Fruit fly (Drosophila melanogaster): ENCODE data around the gene CG10096.

The CG10096 gene

DNA sequence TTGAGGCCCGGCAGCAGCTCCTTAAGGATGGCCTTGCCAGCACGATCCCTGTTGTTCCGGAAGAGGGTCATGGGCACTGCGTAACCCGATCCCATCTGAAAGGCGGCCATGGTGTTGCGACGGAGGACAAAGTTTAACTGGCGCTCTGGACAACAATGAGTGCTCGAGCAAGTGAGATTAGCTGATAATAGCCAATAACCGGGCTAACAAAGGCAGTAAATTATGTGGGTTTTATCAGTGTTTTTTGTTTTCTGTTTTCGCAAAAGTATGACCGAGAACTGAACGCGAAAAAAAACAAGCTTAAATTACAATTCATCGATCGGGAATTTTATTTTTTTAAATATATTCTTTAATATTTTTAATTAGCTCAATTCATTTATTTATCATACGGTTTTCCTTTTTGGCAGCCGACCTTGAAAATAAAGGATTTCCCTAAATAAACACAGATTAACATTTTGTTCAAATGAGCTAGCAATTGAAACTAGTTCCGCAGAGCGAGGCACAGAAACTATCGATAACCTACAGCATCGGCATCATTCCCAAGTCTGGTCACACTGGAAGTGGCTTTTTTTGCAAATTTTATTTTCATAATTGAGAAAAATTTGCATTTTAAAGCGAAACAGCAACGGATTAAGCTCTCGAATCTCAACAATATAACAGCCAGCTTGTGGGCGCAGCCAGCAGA lies 17.6 kb upstream of the CG10096 start, which contains the start of the genes Dip-C and pps (continued):
- TF ChIP-seq CG6791 (GFP tag; IDR thresholded peaks at IDR 0.05; ENCODE audit: partially characterized antibody) (peak; percentile 81), Tbp (GFP tag; optimal IDR thresholded peaks at IDR 0.05) (no peak), sna (GFP tag; IDR thresholded peaks at IDR 0.05; ENCODE audit: partially characterized antibody) (peak; percentile 62; the same call in 1 of the 2 replicates), kni (GFP tag; optimal IDR thresholded peaks at IDR 0.05) (no peak), wek (GFP tag; optimal IDR thresholded peaks at IDR 0.05) (peak; percentile 13), sqz (GFP tag; optimal IDR thresholded peaks at IDR 0.05) (no peak), hb (GFP tag; IDR thresholded peaks at IDR 0.05; ENCODE audit: partially characterized antibody) (peak; percentile 40; the same call in 1 of the 3 replicates), CHES-1-like (GFP tag; optimal IDR thresholded peaks at IDR 0.05) (no peak), dysf (GFP tag; IDR thresholded peaks at IDR 0.05) (no peak), CG1529 (GFP tag; optimal IDR thresholded peaks at IDR 0.05) (no peak), CG18011 (GFP tag; optimal IDR thresholded peaks at IDR 0.05) (no peak), CG4617 (GFP tag; optimal IDR thresholded peaks at IDR 0.05; ENCODE audit: borderline replicate concordance) (peak; percentile 85), mirr (GFP tag; optimal IDR thresholded peaks at IDR 0.05) (peak; percentile 23), phol (tag; optimal IDR thresholded peaks at IDR 0.05) (peak; percentile 46), CG6254 (GFP tag; optimal IDR thresholded peaks at IDR 0.05) (no peak), CoRest (tag; optimal IDR thresholded peaks at IDR 0.05) (peak; percentile 46), eyg (GFP tag; optimal IDR thresholded peaks at IDR 0.05) (no peak), CG12236 (GFP tag; optimal IDR thresholded peaks at IDR 0.05) (no peak), nau (GFP tag; optimal IDR thresholded peaks at IDR 0.05) (no peak), CG8924 (tag; optimal IDR thresholded peaks at IDR 0.05) (peak; percentile 37), maf-S (GFP tag; optimal IDR thresholded peaks at IDR 0.05) (no peak), CG10366 (GFP tag; IDR thresholded peaks at IDR 0.05) (no peak), CG2129 (GFP tag; IDR thresholded peaks at IDR 0.05; ENCODE audit: partially characterized antibody) (peak; percentile 40; the same call in 1 of the 2 replicates), Drgx (GFP tag; IDR thresholded peaks at IDR 0.05) (no peak), inv (GFP tag; IDR thresholded peaks at IDR 0.05; ENCODE audit: partially characterized antibody) (peak; percentile 65), Antp (GFP tag; optimal IDR thresholded peaks at IDR 0.05) (no peak), BEAF-32 (GFP tag; optimal IDR thresholded peaks at IDR 0.05) (peak; percentile 82), Blimp-1 (GFP tag; optimal IDR thresholded peaks at IDR 0.05) (no peak), Atf-2 (GFP tag; optimal IDR thresholded peaks at IDR 0.05) (no peak), Dref (GFP tag; IDR thresholded peaks at IDR 0.05) (peak; percentile 75), CG17385 (GFP tag; optimal IDR thresholded peaks at IDR 0.05) (no peak), CG6689 (GFP tag; IDR thresholded peaks at IDR 0.05) (no peak), ftz-f1 (GFP tag; optimal IDR thresholded peaks at IDR 0.05) (peak; percentile 78), pb (GFP tag; optimal IDR thresholded peaks at IDR 0.05) (no peak), CG18764 (GFP tag; optimal IDR thresholded peaks at IDR 0.05) (no peak), ab (GFP tag; optimal IDR thresholded peaks at IDR 0.05) (no peak), CG11247 (GFP tag; IDR thresholded peaks at IDR 0.05) (no peak), CG10543 (GFP tag; optimal IDR thresholded peaks at IDR 0.05) (no peak), Ravus (GFP tag; IDR thresholded peaks at IDR 0.05) (no peak), zen2 (GFP tag; IDR thresholded peaks at IDR 0.05; ENCODE audit: partially characterized antibody) (peak; percentile 55; the same call in 2 of the 3 replicates), Optix (GFP tag; IDR thresholded peaks at IDR 0.05) (no peak), CG9817 (tag; optimal IDR thresholded peaks at IDR 0.05) (no peak), tna (GFP tag; IDR thresholded peaks at IDR 0.05; ENCODE audit: partially characterized antibody) (no peak), hth (optimal IDR thresholded peaks at IDR 0.05) (no peak), sima (GFP tag; optimal IDR thresholded peaks at IDR 0.05) (no peak), zen (tag; optimal IDR thresholded peaks at IDR 0.05) (peak; percentile 20), fd102C (GFP tag; optimal IDR thresholded peaks at IDR 0.05) (no peak), trem (tag; optimal IDR thresholded peaks at IDR 0.05) (peak; percentile 57), schlank (tag; optimal IDR thresholded peaks at IDR 0.05) (no peak)
